Fruit fly (Drosophila melanogaster) whole organism, embryonic: ENCODE data around the gene stg1.

Experiments
- Abd-B ChIP-seq: fragments of 200-800 bp; sonication (Bioruptor generic); optimal IDR thresholded peaks from 2 replicates; lab custom pipeline; 2018; ENCODE audit warnings: missing biosample characterization, mild to moderate bottlenecking, missing genetic modification characterization, moderate library complexity
- Bdp1 ChIP-seq: fragments of 200-800 bp; sonication (Bioruptor generic); optimal IDR thresholded peaks from 3 replicates; lab custom pipeline; 2016; ENCODE audit warnings: missing biosample characterization, missing genetic modification characterization
- C15 ChIP-seq: fragments of 200-800 bp; sonication (Bioruptor generic); IDR thresholded peaks from 3 replicates; pipeline ENCODE4 v1.3.6; 2022; ENCODE audit warnings: missing biosample characterization, missing genetic modification characterization
- CG10274 ChIP-seq: fragments of 200-800 bp; sonication (Bioruptor generic); optimal IDR thresholded peaks from 3 replicates; lab custom pipeline; 2017; ENCODE audit warnings: missing biosample characterization, mild to moderate bottlenecking, missing genetic modification characterization
- CG10366 ChIP-seq: fragments of 200-800 bp; sonication (Bioruptor generic); IDR thresholded peaks from 2 replicates; pipeline ENCODE4 v1.3.6; 2022; ENCODE audit warnings: missing biosample characterization, missing genetic modification characterization
- CG10431 ChIP-seq: fragments of 200-800 bp; sonication (Bioruptor generic); optimal IDR thresholded peaks from 3 replicates; lab custom pipeline; 2018; ENCODE audit warnings: missing biosample characterization, mild to moderate bottlenecking, missing genetic modification characterization
- CG11247 ChIP-seq: fragments of 200-800 bp; sonication (Bioruptor generic); IDR thresholded peaks from 2 replicates; pipeline ENCODE4 v1.3.6; 2022; ENCODE audit warnings: missing biosample characterization, missing genetic modification characterization
- CG12219 ChIP-seq: fragments of 200-800 bp; sonication (Bioruptor generic); optimal IDR thresholded peaks from 3 replicates; lab custom pipeline; 2018; ENCODE audit warnings: missing biosample characterization, mild to moderate bottlenecking, missing genetic modification characterization
- CG12236 ChIP-seq: fragments of 200-800 bp; sonication (Bioruptor generic); optimal IDR thresholded peaks from 2 replicates; lab custom pipeline; 2016; ENCODE audit warnings: missing biosample characterization, missing genetic modification characterization
- CG1233 ChIP-seq: fragments of 200-800 bp; sonication (Bioruptor generic); optimal IDR thresholded peaks from 4 replicates; lab custom pipeline; 2018; ENCODE audit warnings: missing biosample characterization, mild to moderate bottlenecking, missing genetic modification characterization
- CG13287 ChIP-seq: fragments of 200-800 bp; sonication (Bioruptor generic); IDR thresholded peaks from 2 replicates; pipeline ENCODE4 v1.3.6; 2022; ENCODE audit warnings: missing biosample characterization, missing genetic modification characterization; ENCODE audit not compliant: partially characterized antibody
- CG13624 ChIP-seq: fragments of 200-800 bp; sonication (Bioruptor generic); optimal IDR thresholded peaks from 2 replicates; lab custom pipeline; 2016; ENCODE audit warnings: missing biosample characterization, missing genetic modification characterization
- CG14050 ChIP-seq: fragments of 200-800 bp; sonication (Bioruptor generic); IDR thresholded peaks from 3 replicates; pipeline ENCODE4 v1.3.6; 2022; ENCODE audit warnings: missing biosample characterization, missing genetic modification characterization
- CG14710 ChIP-seq: fragments of 200-800 bp; sonication (Bioruptor generic); optimal IDR thresholded peaks from 3 replicates; lab custom pipeline; 2019; ENCODE audit warnings: missing biosample characterization, mild to moderate bottlenecking, missing genetic modification characterization, moderate library complexity
- CG16813 ChIP-seq: fragments of 200-800 bp; sonication (Bioruptor generic); IDR thresholded peaks from 3 replicates; pipeline ENCODE4 v1.3.6; 2022; ENCODE audit warnings: missing biosample characterization, missing genetic modification characterization; ENCODE audit not compliant: partially characterized antibody
- CG17359 ChIP-seq: fragments of 200-800 bp; sonication (Bioruptor generic); optimal IDR thresholded peaks from 3 replicates; lab custom pipeline; 2018; ENCODE audit warnings: missing biosample characterization, mild to moderate bottlenecking, missing genetic modification characterization, moderate library complexity
- CG17829 ChIP-seq: fragments of 200-800 bp; optimal IDR thresholded peaks from 2 replicates; lab custom pipeline; 2019; ENCODE audit warnings: missing biosample characterization, mild to moderate bottlenecking, missing genetic modification characterization, moderate library complexity
- CG2889 ChIP-seq: fragments of 200-800 bp; sonication (Bioruptor generic); IDR thresholded peaks from 3 replicates; pipeline ENCODE4 v1.3.6; 2022; ENCODE audit warnings: missing biosample characterization, missing genetic modification characterization
- CG31224 ChIP-seq: fragments of 200-800 bp; sonication (Bioruptor generic); IDR thresholded peaks from 2 replicates; pipeline ENCODE4 v1.3.6; 2022; ENCODE audit warnings: missing biosample characterization, missing genetic modification characterization
- CG31388 ChIP-seq: fragments of 200-800 bp; sonication (Bioruptor generic); optimal IDR thresholded peaks from 2 replicates; lab custom pipeline; 2016; ENCODE audit warnings: missing biosample characterization, missing genetic modification characterization
- CG32532 ChIP-seq: fragments of 200-800 bp; sonication (Bioruptor generic); IDR thresholded peaks from 2 replicates; pipeline ENCODE4 v1.3.6; 2022; ENCODE audit warnings: missing biosample characterization, missing genetic modification characterization
- CG3407 ChIP-seq: fragments of 200-800 bp; sonication (Bioruptor generic); optimal IDR thresholded peaks from 2 replicates; lab custom pipeline; 2018; ENCODE audit warnings: missing biosample characterization, mild to moderate bottlenecking, missing genetic modification characterization
- CG4730 ChIP-seq: fragments of 200-800 bp; sonication (Bioruptor generic); IDR thresholded peaks from 2 replicates; pipeline ENCODE4 v1.3.6; 2022; ENCODE audit warnings: missing biosample characterization, missing genetic modification characterization
- CG5180 ChIP-seq: fragments of 200-800 bp; sonication (Bioruptor generic); optimal IDR thresholded peaks from 3 replicates; lab custom pipeline; 2017; ENCODE audit warnings: missing biosample characterization, missing genetic modification characterization, mild to moderate bottlenecking, moderate library complexity, missing genetic modification reagents
- CG5953 ChIP-seq: fragments of 200-800 bp; sonication (Bioruptor generic); IDR thresholded peaks from 2 replicates; pipeline ENCODE4 v1.3.6; 2022; ENCODE audit warnings: missing biosample characterization, missing genetic modification characterization
- CG7963 ChIP-seq: fragments of 200-800 bp; sonication (Bioruptor generic); IDR thresholded peaks from 3 replicates; pipeline ENCODE4 v1.3.6; 2022; ENCODE audit warnings: missing biosample characterization, missing genetic modification characterization; ENCODE audit not compliant: partially characterized antibody
- CG8281 ChIP-seq: fragments of 200-800 bp; sonication (Bioruptor generic); optimal IDR thresholded peaks from 2 replicates; lab custom pipeline; 2018; ENCODE audit warnings: missing biosample characterization, mild to moderate bottlenecking, missing genetic modification characterization, moderate library complexity
- CG9609 ChIP-seq: fragments of 200-800 bp; sonication (Bioruptor generic); optimal IDR thresholded peaks from 3 replicates; lab custom pipeline; 2016; ENCODE audit warnings: missing biosample characterization, missing genetic modification characterization
- CG9932 ChIP-seq: fragments of 200-800 bp; sonication (Bioruptor generic); IDR thresholded peaks from 2 replicates; pipeline ENCODE4 v1.3.6; 2022; ENCODE audit warnings: missing biosample characterization, missing genetic modification characterization
- CrebB ChIP-seq: fragments of 200-800 bp; sonication (Bioruptor generic); optimal IDR thresholded peaks from 3 replicates; lab custom pipeline; 2018; ENCODE audit warnings: missing biosample characterization, mild to moderate bottlenecking, missing genetic modification characterization
- D19B ChIP-seq: fragments of 200-800 bp; sonication (Bioruptor generic); optimal IDR thresholded peaks from 2 replicates; lab custom pipeline; 2017; ENCODE audit warnings: missing biosample characterization, mild to moderate bottlenecking, missing genetic modification characterization
- Doc2 ChIP-seq: fragments of 200-800 bp; sonication (Bioruptor generic); IDR thresholded peaks from 2 replicates; pipeline ENCODE4 v1.3.6; 2022; ENCODE audit warnings: missing biosample characterization, missing genetic modification characterization
- HLH3B ChIP-seq: fragments of 200-800 bp; sonication (Bioruptor generic); IDR thresholded peaks from 2 replicates; pipeline ENCODE4 v1.3.6; 2022; ENCODE audit warnings: missing biosample characterization, missing genetic modification characterization
- HLHmδ ChIP-seq: fragments of 200-800 bp; sonication (Bioruptor generic); optimal IDR thresholded peaks from 2 replicates; lab custom pipeline; 2018; ENCODE audit warnings: missing biosample characterization, mild to moderate bottlenecking, missing genetic modification characterization, moderate library complexity
- HmgZ ChIP-seq: fragments of 200-800 bp; sonication (Bioruptor generic); optimal IDR thresholded peaks from 2 replicates; lab custom pipeline; 2018; ENCODE audit warnings: missing biosample characterization, mild to moderate bottlenecking, missing genetic modification characterization
- NK7.1 ChIP-seq: fragments of 200-800 bp; sonication (Bioruptor generic); optimal IDR thresholded peaks from 3 replicates; lab custom pipeline; 2016; ENCODE audit warnings: missing biosample characterization, missing genetic modification characterization
- Side ChIP-seq: fragments of 200-800 bp; sonication (Bioruptor generic); optimal IDR thresholded peaks from 2 replicates; lab custom pipeline; 2016; ENCODE audit warnings: missing biosample characterization, missing genetic modification characterization
- amos ChIP-seq: fragments of 200-800 bp; sonication (Bioruptor generic); IDR thresholded peaks from 2 replicates; pipeline ENCODE4 v1.3.6; 2022; ENCODE audit warnings: missing biosample characterization, missing genetic modification characterization; ENCODE audit not compliant: partially characterized antibody
- cato ChIP-seq: fragments of 200-800 bp; sonication (Bioruptor generic); optimal IDR thresholded peaks from 2 replicates; lab custom pipeline; 2016; ENCODE audit warnings: missing biosample characterization, missing genetic modification characterization, borderline replicate concordance
- da ChIP-seq: fragments of 200-800 bp; sonication (Bioruptor generic); optimal IDR thresholded peaks from 2 replicates; lab custom pipeline; 2016; ENCODE audit warnings: missing biosample characterization, missing genetic modification characterization
- fd3F ChIP-seq: fragments of 200-800 bp; sonication (Bioruptor generic); optimal IDR thresholded peaks from 2 replicates; lab custom pipeline; 2018; ENCODE audit warnings: missing biosample characterization, mild to moderate bottlenecking, missing genetic modification characterization, moderate library complexity
- fu2 ChIP-seq: fragments of 200-800 bp; sonication (Bioruptor generic); optimal IDR thresholded peaks from 2 replicates; lab custom pipeline; 2016; ENCODE audit warnings: missing biosample characterization, missing genetic modification characterization
- h ChIP-seq: fragments of >200 bp; optimal IDR thresholded peaks from 2 replicates; lab custom pipeline; 2017
- ham ChIP-seq: fragments of 200-800 bp; sonication (Bioruptor generic); IDR thresholded peaks from 2 replicates; pipeline ENCODE4 v1.3.6; 2022; ENCODE audit warnings: missing biosample characterization, missing genetic modification characterization
- jigr1 ChIP-seq: fragments of 200-800 bp; sonication (Bioruptor generic); IDR thresholded peaks from 3 replicates; pipeline ENCODE4 v1.3.6; 2022; ENCODE audit warnings: missing biosample characterization, missing genetic modification characterization
- rib ChIP-seq: fragments of 200-800 bp; sonication (Bioruptor generic); IDR thresholded peaks from 2 replicates; pipeline ENCODE4 v1.3.6; 2022; ENCODE audit warnings: missing biosample characterization, missing genetic modification characterization
- slbo ChIP-seq: fragments of 200-800 bp; sonication (Bioruptor generic); IDR thresholded peaks from 2 replicates; pipeline ENCODE4 v1.3.6; 2022; ENCODE audit warnings: missing biosample characterization, missing genetic modification characterization
- tll ChIP-seq, 2 experiments: fragments of 200-800 bp in 1 of 2; fragments of >200 bp in 1 of 2; sonication (Bioruptor generic) in 1 of 2; optimal IDR thresholded peaks; 2 replicates each; lab custom pipeline; 2017 to 2019; ENCODE audit warnings: missing biosample characterization in 2 of 2, missing genetic modification characterization in 2 of 2, mild to moderate bottlenecking in 1 of 2, moderate library complexity in 1 of 2
- tna ChIP-seq: fragments of 200-800 bp; sonication (Bioruptor generic); IDR thresholded peaks from 2 replicates; pipeline ENCODE4 v1.3.6; 2022; ENCODE audit warnings: missing biosample characterization, missing genetic modification characterization; ENCODE audit not compliant: partially characterized antibody
- trh ChIP-seq: fragments of 200-800 bp; sonication (Bioruptor generic); optimal IDR thresholded peaks from 2 replicates; lab custom pipeline; 2016; ENCODE audit warnings: missing biosample characterization, missing genetic modification characterization
- zf30C ChIP-seq: fragments of 200-800 bp; sonication (Bioruptor generic); optimal IDR thresholded peaks from 3 replicates; lab custom pipeline; 2018; ENCODE audit warnings: missing biosample characterization, mild to moderate bottlenecking, missing genetic modification characterization

stg1 gene

DNA sequence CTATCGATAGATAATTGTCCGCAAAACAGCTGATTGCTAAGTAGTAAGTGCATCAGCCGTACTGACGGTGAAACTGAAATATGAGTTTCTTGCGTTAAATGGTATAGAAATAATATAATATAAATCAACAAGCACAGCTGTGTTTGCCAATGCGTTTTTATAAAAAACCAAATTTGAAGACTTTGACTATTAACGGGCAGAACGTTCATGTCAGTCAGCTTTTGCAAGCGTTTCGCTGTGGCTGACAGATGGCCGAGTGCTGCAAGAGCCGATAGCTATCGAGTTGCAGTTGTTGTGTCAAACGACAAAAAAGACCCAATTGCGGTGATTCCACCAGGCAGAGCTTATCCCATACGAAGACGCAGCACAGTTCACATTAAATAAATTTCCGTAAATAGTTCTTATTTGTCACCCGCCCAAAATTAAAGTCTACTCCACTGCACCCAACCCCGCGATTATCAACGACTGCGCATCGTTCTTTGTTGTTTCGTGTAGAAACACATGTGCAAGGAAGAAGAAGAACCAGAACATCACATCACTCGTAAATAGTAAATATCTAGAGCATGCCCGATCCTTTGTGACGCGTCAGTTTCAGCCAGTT is 23.3 kb downstream of the stg1 start, which contains the start of the genes unc and CG15445 (continued):
- TF ChIP-seq CG8281 (tag; lab: Kevin White, UChicago) (no peak), CG2889 (GFP tag; lab: Robert Waterston, UW) (no peak), CG31388 (GFP tag; lab: Kevin White, UChicago) (no peak), CG17359 (tag; lab: Kevin White, UChicago) (no peak), C15 (GFP tag; lab: Robert Waterston, UW) (no peak), Doc2 (GFP tag; lab: Robert Waterston, UW) (no peak), zf30C (GFP tag; lab: Kevin White, UChicago) (no peak), Bdp1 (no peak), CG31224 (GFP tag; lab: Robert Waterston, UW) (no peak), CG13624 (GFP tag; lab: Kevin White, UChicago) (no peak), HmgZ (tag; lab: Kevin White, UChicago) (peak; percentile 7), CG13287 (peak; percentile 84), jigr1 (GFP tag; lab: Robert Waterston, UW) (no peak), CG9609 (no peak), ham (no peak), CG1233 (GFP tag; lab: Kevin White, UChicago) (no peak), cato (no peak), HLH3B (GFP tag; lab: Robert Waterston, UW) (no peak), CG12236 (GFP tag; lab: Kevin White, UChicago) (no peak), CG10274 (GFP tag; lab: Kevin White, UChicago) (no peak), da (no peak), CG17829 (tag; lab: Kevin White, UChicago) (peak; percentile 28), CG14050 (no peak), Abd-B (GFP tag; lab: Kevin White, UChicago) (peak; percentile 77), Side (no peak), NK7.1 (GFP tag; lab: Kevin White, UChicago) (no peak), tll (GFP tag; optimal IDR thresholded peaks at IDR 0.05; lab: Kevin White, UChicago) (peak; percentile 5 to 48), CG16813 (GFP tag; lab: Robert Waterston, UW) (peak; percentile 93), fd3F (no peak), D19B (GFP tag; lab: Kevin White, UChicago) (no peak), rib (GFP tag; lab: Robert Waterston, UW) (no peak), CG10366 (GFP tag; lab: Robert Waterston, UW) (no peak), CG10431 (no peak), CrebB (no peak), CG5953 (GFP tag; lab: Robert Waterston, UW) (no peak), h (no peak), fu2 (no peak), slbo (GFP tag; lab: Robert Waterston, UW) (peak; percentile 61), amos (peak; percentile 94), CG12219 (GFP tag; lab: Kevin White, UChicago) (no peak), CG5180 (GFP tag; lab: Kevin White, UChicago) (no peak), trh (GFP tag; lab: Kevin White, UChicago) (no peak), CG9932 (GFP tag; lab: Robert Waterston, UW) (peak; percentile 67), CG7963 (GFP tag; lab: Robert Waterston, UW) (peak; percentile 81), HLHmδ (GFP tag; lab: Kevin White, UChicago) (no peak), CG11247 (GFP tag; lab: Robert Waterston, UW) (no peak), CG32532 (peak; percentile 59), CG4730 (GFP tag; lab: Robert Waterston, UW) (no peak), tna (GFP tag; lab: Robert Waterston, UW) (peak; percentile 60; the same call in 1 of the 2 replicates), CG3407 (GFP tag; lab: Kevin White, UChicago) (no peak), CG14710 (tag; lab: Kevin White, UChicago) (peak; percentile 53)
